Worm (Caenorhabditis elegans): Measurements from ENCODE around the gene ttbk-8.2.

DNA sequence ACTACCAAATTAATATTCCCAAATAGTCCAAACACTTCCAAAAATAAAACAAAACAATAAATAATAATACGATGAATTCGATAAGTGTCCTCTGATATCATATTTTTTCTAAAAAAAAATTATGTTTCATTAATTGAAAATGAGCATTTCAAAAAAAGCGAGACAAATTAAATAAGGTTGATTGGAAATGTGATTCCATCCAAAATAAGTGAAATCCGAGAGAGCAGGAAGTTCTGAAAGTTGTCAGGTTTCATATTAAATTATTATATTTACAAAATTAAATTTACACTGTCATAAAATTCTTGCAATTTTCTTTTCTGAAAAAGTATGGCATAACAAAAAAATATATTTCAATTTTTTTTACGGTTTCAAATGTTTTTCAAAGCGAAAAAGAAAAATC lies 4.7 kb upstream of the ttbk-8.2 start, which contains the start of gene srsx-14:
- TF ChIP-seq cog-1 (tag; optimal IDR thresholded peaks at IDR 0.05) (no peak), ztf-23 (GFP tag; IDR thresholded peaks at IDR 0.05) (no peak)

All from whole organism, midembryonic.